Worm (Caenorhabditis elegans) whole organism, midembryonic: ENCODE results near the gene inx-8.

Source experiments
- T22C8.4 ChIP-seq: fragments of 200-800 bp; sonication (Bioruptor generic); IDR thresholded peaks from 2 replicates; pipeline ENCODE4 v1.3.6; 2022; ENCODE audit warnings: missing genetic modification characterization, missing compliant biosample characterization
- cog-1 ChIP-seq: sonication (generic microtip); optimal IDR thresholded peaks from 2 replicates; lab custom pipeline; 2016; ENCODE audit warnings: missing genetic modification characterization, missing compliant biosample characterization
- flt-1 ChIP-seq: fragments of 200-800 bp; sonication (Bioruptor generic); IDR thresholded peaks from 2 replicates; pipeline ENCODE4 v1.3.6; 2022; ENCODE audit warnings: missing genetic modification characterization, missing compliant biosample characterization
- klf-2 ChIP-seq: fragments of 200-800 bp; sonication (Bioruptor generic); conservative IDR thresholded peaks from 2 replicates; pipeline ENCODE4 v1.3.6; 2022; ENCODE audit warnings: missing genetic modification reagents, missing genetic modification characterization, missing compliant biosample characterization
- med-1 ChIP-seq: sonication (generic microtip); optimal IDR thresholded peaks from 2 replicates; lab custom pipeline; 2017; ENCODE audit warnings: missing genetic modification characterization, mild to moderate bottlenecking, missing compliant biosample characterization, antibody characterized with exemption, missing genetic modification reagents; ENCODE audit not compliant: insufficient read depth
- ref-1 ChIP-seq: fragments of 200-800 bp; sonication (Bioruptor generic); conservative IDR thresholded peaks from 2 replicates; pipeline ENCODE4 v1.3.6; 2022; ENCODE audit warnings: missing genetic modification reagents, missing genetic modification characterization, missing compliant biosample characterization
- tab-1 ChIP-seq: fragments of 200-800 bp; sonication (Bioruptor generic); IDR thresholded peaks from 2 replicates; pipeline ENCODE4 v1.3.6; 2022; ENCODE audit warnings: missing genetic modification characterization, missing compliant biosample characterization
- ztf-23 ChIP-seq: fragments of 200-800 bp; sonication (Bioruptor generic); IDR thresholded peaks from 2 replicates; pipeline ENCODE4 v1.3.6; 2022; ENCODE audit warnings: missing genetic modification reagents, missing genetic modification characterization, missing compliant biosample characterization
- ztf-29 ChIP-seq: fragments of 200-800 bp; sonication (Bioruptor generic); IDR thresholded peaks from 2 replicates; pipeline ENCODE4 v1.3.6; 2022; ENCODE audit warnings: missing genetic modification reagents, missing genetic modification characterization, missing compliant biosample characterization

The inx-8 gene

DNA sequence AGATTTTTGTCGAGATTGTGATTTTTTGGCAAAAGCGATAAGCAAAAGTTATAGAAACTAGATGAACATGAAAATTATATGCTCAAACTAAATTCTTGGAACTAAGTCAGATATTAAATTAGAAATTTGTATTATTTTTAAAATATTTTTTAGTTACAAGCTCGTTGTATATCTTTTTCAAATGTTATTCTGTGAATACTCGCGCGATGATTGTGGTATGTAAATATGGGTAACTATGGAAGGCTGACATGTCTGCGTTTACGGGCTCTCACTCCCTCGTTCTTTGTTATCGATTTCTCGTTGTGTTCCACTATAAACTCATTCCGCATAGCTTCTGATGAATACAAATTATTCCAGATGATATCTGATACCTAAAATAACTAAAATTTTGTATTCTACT, 20.5 kb downstream of the inx-8 start, which contains the start of gene ZK792.7:
Gene ZK792.7, plus strand, starts transcription at position 301 of the 400 bp plus-strand sequence.
- TF ChIP-seq flt-1 (GFP tag; lab: Robert Waterston, UW) (no peak), cog-1 (tag; lab: Kevin White, UChicago) (no peak), T22C8.4 (GFP tag; lab: Robert Waterston, UW) (no peak), ref-1 (GFP tag; lab: Robert Waterston, UW) (no peak), ztf-23 (no peak), med-1 (GFP tag; lab: Kevin White, UChicago) (no peak), ztf-29 (GFP tag; lab: Robert Waterston, UW) (no peak), klf-2 (GFP tag; lab: Robert Waterston, UW) (no peak), tab-1 (GFP tag; lab: Robert Waterston, UW) (no peak)

DNA sequence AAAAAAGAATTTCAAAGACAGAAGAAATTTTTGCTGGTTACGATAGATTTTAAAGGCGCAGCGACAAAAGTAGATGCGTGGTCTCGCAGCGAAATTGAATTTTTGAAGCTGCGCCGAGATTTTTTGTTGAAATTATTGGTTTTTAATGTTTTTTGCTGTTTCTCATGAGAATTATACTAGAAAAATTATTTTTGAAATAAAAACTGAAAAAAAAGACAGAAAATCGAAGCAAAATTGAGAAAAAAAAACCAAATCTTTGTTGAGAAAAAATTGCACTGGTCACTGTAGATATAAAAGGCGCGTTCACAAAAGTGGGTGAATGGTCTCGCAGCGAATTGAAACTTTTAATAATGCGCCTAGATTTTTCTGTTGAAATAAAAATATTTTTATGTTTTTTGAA, 22.0 kb downstream of the inx-8 start:
- no peak for TF ChIP-seq med-1 (GFP tag; lab: Kevin White, UChicago)
- TF ChIP-seq ztf-23: no peak
- TF ChIP-seq klf-2 (GFP tag; lab: Robert Waterston, UW): no peak
- no peak for TF ChIP-seq T22C8.4 (GFP tag; lab: Robert Waterston, UW)
- no peak for TF ChIP-seq flt-1 (GFP tag; lab: Robert Waterston, UW)
- no peak for TF ChIP-seq cog-1 (tag; lab: Kevin White, UChicago)
- TF ChIP-seq ref-1 (GFP tag; lab: Robert Waterston, UW): no peak
- no peak for TF ChIP-seq ztf-29 (GFP tag; lab: Robert Waterston, UW)
- TF ChIP-seq tab-1 (GFP tag; lab: Robert Waterston, UW): no peak

DNA sequence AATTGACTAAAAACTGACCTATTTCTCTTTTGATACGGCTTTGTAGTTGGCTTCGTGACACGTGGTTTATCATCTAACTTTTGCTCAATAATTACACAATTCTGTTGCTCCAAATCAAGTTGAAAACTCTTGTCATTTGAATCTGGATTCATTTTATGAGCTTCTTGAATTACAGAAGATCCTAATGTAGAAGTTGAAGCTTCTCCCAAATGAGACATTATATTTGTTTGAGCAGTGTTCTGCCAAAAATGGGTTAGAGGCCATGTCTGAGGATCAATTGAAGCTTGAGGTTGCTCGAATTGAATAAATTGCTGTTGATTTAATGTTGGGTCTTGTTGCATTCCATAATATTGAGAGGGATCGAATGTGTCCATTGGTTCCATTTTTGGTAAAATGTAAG, 23.9 kb downstream of the inx-8 start:
- TF ChIP-seq med-1 (GFP tag; lab: Kevin White, UChicago): no peak
- TF ChIP-seq ztf-29 (GFP tag; lab: Robert Waterston, UW): no peak
- no peak for TF ChIP-seq ztf-23
- no peak for TF ChIP-seq klf-2 (GFP tag; lab: Robert Waterston, UW)
- TF ChIP-seq flt-1 (GFP tag; lab: Robert Waterston, UW): no peak
- no peak for TF ChIP-seq tab-1 (GFP tag; lab: Robert Waterston, UW)
- TF ChIP-seq cog-1 (tag; lab: Kevin White, UChicago): no peak
- no peak for TF ChIP-seq ref-1 (GFP tag; lab: Robert Waterston, UW)
- TF ChIP-seq T22C8.4 (GFP tag; lab: Robert Waterston, UW): no peak

DNA sequence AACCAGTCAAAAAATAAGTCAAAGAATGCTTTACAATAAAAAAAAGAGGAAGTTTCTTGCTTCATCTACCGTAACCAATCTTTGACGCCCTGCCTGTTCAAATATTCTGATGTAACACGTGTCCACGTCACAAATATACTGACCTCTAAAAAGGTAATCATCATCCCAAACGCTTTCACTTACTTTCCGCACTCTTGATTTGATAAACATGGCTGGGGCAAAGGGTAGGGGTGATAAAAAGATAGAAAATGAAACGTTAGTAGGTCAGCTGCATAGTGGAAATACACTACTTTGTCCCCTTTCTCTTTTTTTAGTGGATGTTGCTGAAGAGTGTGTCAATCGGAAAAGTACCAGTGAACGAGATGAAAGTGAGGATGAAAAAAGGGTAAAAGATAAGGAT, 26.5 kb downstream of the inx-8 start:
- TF ChIP-seq med-1 (GFP tag; lab: Kevin White, UChicago): no peak
- TF ChIP-seq tab-1 (GFP tag; lab: Robert Waterston, UW): no peak
- TF ChIP-seq ref-1 (GFP tag; lab: Robert Waterston, UW): no peak
- TF ChIP-seq flt-1 (GFP tag; lab: Robert Waterston, UW): no peak

DNA sequence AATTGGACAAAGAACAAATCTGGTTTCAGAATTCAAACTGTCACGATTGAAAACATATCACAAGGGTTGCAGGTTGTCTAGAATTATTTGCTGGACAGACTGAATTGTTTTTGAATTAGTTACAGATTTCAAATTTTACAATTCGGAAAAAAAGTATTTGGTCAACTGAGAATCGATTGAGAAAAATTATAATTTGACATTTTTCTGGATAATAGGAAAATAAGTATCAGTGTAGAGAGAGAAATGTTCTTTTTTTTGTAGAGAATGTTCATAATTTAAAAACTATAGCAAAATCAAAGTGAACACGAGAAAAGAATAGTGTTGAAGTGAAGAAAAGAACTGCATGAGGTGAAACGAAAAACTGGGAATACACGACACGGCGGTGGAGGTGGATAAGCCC, 27.1 kb downstream of the inx-8 start, which contains the start of gene dpy-20:
Gene dpy-20, minus strand, starts transcription at position 101 of the 400 bp plus-strand sequence.
- no peak for TF ChIP-seq ztf-23
- TF ChIP-seq flt-1 (GFP tag; lab: Robert Waterston, UW): no peak
- TF ChIP-seq T22C8.4 (GFP tag; lab: Robert Waterston, UW): no peak
- no peak for TF ChIP-seq med-1 (GFP tag; lab: Kevin White, UChicago)
- no peak for TF ChIP-seq ztf-29 (GFP tag; lab: Robert Waterston, UW)
- no peak for TF ChIP-seq ref-1 (GFP tag; lab: Robert Waterston, UW)
- no peak for TF ChIP-seq tab-1 (GFP tag; lab: Robert Waterston, UW)
- TF ChIP-seq klf-2 (GFP tag; lab: Robert Waterston, UW): no peak
- TF ChIP-seq cog-1 (tag; lab: Kevin White, UChicago): no peak

DNA sequence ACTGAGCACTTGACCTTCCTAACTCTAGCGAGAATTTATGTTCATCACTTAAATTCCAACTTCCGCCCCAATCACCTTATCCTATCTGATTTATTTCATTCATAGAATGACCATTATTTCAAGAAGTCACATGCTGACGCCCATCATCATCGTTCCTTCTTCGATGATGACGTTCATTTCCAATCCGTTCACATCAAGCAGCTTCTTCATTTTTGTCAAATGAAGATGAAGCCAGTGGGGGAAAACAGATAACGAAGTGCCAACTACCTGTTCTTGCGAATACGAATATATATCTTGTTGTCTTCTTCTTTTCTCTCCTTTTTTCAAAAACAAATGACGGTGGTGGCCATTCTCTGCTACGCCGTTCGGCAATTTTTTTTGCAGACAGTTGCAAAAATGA, 28.2 kb downstream of the inx-8 start:
- TF ChIP-seq ztf-29 (GFP tag; lab: Robert Waterston, UW): no peak
- no peak for TF ChIP-seq ztf-23
- no peak for TF ChIP-seq flt-1 (GFP tag; lab: Robert Waterston, UW)
- TF ChIP-seq klf-2 (GFP tag; lab: Robert Waterston, UW): no peak
- TF ChIP-seq tab-1 (GFP tag; lab: Robert Waterston, UW): no peak
- TF ChIP-seq ref-1 (GFP tag; lab: Robert Waterston, UW): no peak
- TF ChIP-seq T22C8.4 (GFP tag; lab: Robert Waterston, UW): no peak
- no peak for TF ChIP-seq cog-1 (tag; lab: Kevin White, UChicago)
- TF ChIP-seq med-1 (GFP tag; lab: Kevin White, UChicago): no peak

DNA sequence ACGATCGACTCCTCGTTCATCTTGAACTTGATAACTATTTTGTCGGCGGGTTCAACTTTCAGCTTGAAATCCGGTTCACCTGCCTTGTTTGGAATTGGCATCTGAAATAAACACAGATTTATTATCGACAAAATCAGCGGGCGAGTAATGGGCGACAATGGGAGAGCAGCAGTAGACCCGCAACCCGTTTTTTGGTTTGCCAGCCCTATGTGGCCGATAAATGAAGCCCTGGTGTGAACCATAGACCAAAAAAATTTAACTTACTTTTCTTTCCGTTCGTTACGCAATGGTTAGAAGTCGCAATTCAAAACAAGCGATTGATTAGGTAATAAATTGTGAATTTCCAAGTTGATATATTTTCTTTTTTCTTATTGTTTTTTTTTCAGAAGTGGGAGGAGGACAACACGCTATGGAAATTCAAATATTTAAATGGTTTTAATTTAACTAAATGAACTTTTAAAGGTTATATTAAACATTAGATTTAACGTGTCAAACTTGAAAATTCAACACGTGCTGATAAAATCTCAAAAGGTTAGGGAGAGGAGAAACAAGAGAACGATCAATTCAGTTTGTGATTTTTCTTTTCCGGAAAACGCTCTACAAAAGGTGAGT, 30.1 kb downstream of the inx-8 start, which contains the start of the genes T22B3.3 and alg-3:
Gene T22B3.3, minus strand, starts transcription at position 101 of the 612 bp plus-strand sequence.
Gene alg-3, plus strand, starts transcription at position 562 of the 612 bp plus-strand sequence.
- TF ChIP-seq ztf-23 (no peak), flt-1 (GFP tag; lab: Robert Waterston, UW) (no peak), med-1 (GFP tag; lab: Kevin White, UChicago) (no peak)

DNA sequence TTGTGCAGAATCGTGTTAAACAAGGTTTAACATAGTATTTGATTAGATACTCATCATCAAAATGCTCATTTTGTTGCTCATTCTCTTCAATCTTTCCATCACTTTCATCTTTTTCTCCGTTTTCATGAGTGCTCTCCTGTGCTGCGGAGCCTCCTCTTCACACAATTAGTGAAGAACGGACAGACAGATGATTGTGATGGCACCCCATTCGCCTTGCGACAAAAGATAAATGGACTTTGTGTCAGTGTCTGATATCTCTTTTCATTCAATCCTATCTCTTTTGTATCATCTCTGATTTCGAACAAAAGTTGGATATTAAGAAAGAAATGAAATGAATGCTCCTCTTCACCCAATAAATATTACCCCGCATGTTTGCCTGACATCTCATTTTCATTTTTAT, 36.7 kb downstream of the inx-8 start:
- no peak for TF ChIP-seq ztf-23
- TF ChIP-seq tab-1 (GFP tag; lab: Robert Waterston, UW): no peak
- TF ChIP-seq ztf-29 (GFP tag; lab: Robert Waterston, UW): no peak
- no peak for TF ChIP-seq klf-2 (GFP tag; lab: Robert Waterston, UW)

DNA sequence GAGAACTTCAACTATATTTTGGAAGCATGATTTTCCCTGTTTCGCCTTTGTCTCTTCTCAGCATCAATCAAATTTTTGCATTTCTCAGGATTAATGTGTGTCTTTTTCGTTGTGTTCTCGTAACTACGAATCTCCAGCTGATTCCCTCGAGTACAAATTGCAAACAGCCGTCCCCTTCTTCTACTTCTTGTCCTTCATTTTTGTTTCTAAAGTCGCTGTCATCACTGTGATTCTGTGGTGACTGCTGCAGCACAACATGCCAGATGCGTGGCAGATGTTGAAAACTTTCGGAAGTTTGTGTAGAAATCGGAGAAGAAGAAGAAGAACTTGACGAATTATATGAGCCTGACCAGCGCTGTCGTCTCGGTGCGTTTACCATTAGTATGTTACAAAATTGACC, 39.6 kb downstream of the inx-8 start:
- no peak for TF ChIP-seq flt-1 (GFP tag; lab: Robert Waterston, UW)
- no peak for TF ChIP-seq tab-1 (GFP tag; lab: Robert Waterston, UW)
- no peak for TF ChIP-seq ztf-23

DNA sequence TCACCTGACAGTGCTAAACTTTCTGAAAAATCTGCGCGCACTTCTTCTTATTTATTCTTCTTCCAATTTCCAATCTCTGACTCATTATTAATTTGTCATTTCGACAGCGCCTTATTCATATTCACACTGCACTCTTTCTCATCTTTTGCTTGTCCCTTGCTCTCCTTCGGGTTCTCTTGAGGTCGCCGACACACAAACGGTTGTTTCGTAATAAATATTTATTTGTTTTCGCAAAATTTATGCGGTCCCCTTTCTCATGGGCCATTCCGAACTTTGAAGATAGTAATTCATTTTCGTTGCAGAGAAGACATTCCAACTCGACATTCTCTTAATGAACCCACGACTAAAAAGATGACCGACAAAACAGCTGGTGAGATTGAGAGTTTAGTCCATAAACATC, 41.1 kb downstream of the inx-8 start, which contains the start of gene magi-1:
Gene magi-1, plus strand, starts transcription at position 301 of the 400 bp plus-strand sequence.
- no peak for TF ChIP-seq ref-1 (GFP tag; lab: Robert Waterston, UW)
- no peak for TF ChIP-seq flt-1 (GFP tag; lab: Robert Waterston, UW)
- no peak for TF ChIP-seq T22C8.4 (GFP tag; lab: Robert Waterston, UW)
- no peak for TF ChIP-seq med-1 (GFP tag; lab: Kevin White, UChicago)
- no peak for TF ChIP-seq klf-2 (GFP tag; lab: Robert Waterston, UW)
- no peak for TF ChIP-seq ztf-23
- no peak for TF ChIP-seq cog-1 (tag; lab: Kevin White, UChicago)
- no peak for TF ChIP-seq ztf-29 (GFP tag; lab: Robert Waterston, UW)
